Fruit fly (Drosophila melanogaster): ENCODE measurements around the gene TfIIFalpha.
A peak's percentile ranks its signal among the peaks of the same experiment; 100 is the strongest.

TfIIFalpha gene

dm6 chr3R:6353624-6354352, 26.5 kb upstream of the TfIIFalpha start (continued):
- TF ChIP-seq HHEX (GFP tag; optimal IDR thresholded peaks at IDR 0.05): peak; percentile 69
- TF ChIP-seq dm (GFP tag; optimal IDR thresholded peaks at IDR 0.05): peak; percentile 49
- TF ChIP-seq Eip74EF (GFP tag; optimal IDR thresholded peaks at IDR 0.05): peak in 1 of 2 experiments; percentile 82
- peak; percentile 42 for TF ChIP-seq CG13123 (GFP tag; optimal IDR thresholded peaks at IDR 0.05)
- no peak for TF ChIP-seq ac (GFP tag; optimal IDR thresholded peaks at IDR 0.05)
- TF ChIP-seq C15 (GFP tag; IDR thresholded peaks at IDR 0.05): 0 out of 3 replicates have a peak, but pooled peaks have one; percentile 16
- peak; percentile 48 for TF ChIP-seq CG8944 (GFP tag; optimal IDR thresholded peaks at IDR 0.05)
- peak; percentile 59; the same call in 1 of the 3 replicates for TF ChIP-seq CG14050 (GFP tag; IDR thresholded peaks at IDR 0.05)
- no peak; the same call in none of the 2 replicates for TF ChIP-seq CG3847 (GFP tag; IDR thresholded peaks at IDR 0.05)
- TF ChIP-seq Lhr (GFP tag; optimal IDR thresholded peaks at IDR 0.05): peak; percentile 30
- TF ChIP-seq CG17802 (tag; optimal IDR thresholded peaks at IDR 0.05): peak; percentile 28
- TF ChIP-seq D (optimal IDR thresholded peaks at IDR 0.05): no peak
- peak; percentile 80 for TF ChIP-seq D (GFP tag; optimal IDR thresholded peaks at IDR 0.05)
- TF ChIP-seq exex (tag; optimal IDR thresholded peaks at IDR 0.05): no peak
- peak in 1 of 2 experiments; percentile 37 for TF ChIP-seq crp (GFP tag; optimal IDR thresholded peaks at IDR 0.05)
- peak; percentile 72 for TF ChIP-seq CG18476 (GFP tag; optimal IDR thresholded peaks at IDR 0.05)
- TF ChIP-seq CG10462 (GFP tag; optimal IDR thresholded peaks at IDR 0.05): peak; percentile 69
- TF ChIP-seq salm (tag; optimal IDR thresholded peaks at IDR 0.05): peak; percentile 55
- TF ChIP-seq org-1 (GFP tag; optimal IDR thresholded peaks at IDR 0.05): peak; percentile 75
- TF ChIP-seq CG3838 (GFP tag; optimal IDR thresholded peaks at IDR 0.05): peak; percentile 79
- no peak for TF ChIP-seq aop (GFP tag; IDR thresholded peaks at IDR 0.05)
- no peak for TF ChIP-seq tll (GFP tag; optimal IDR thresholded peaks at IDR 0.05)
- peak; percentile 24 for TF ChIP-seq CG3065 (GFP tag; optimal IDR thresholded peaks at IDR 0.05)
- TF ChIP-seq gfzf (GFP tag; optimal IDR thresholded peaks at IDR 0.05): no peak
- peak; percentile 78 for TF ChIP-seq jing (GFP tag; optimal IDR thresholded peaks at IDR 0.05)
- 0 out of 2 replicates have a peak, but pooled peaks have one; percentile 10 for TF ChIP-seq CG1024 (GFP tag; IDR thresholded peaks at IDR 0.05)
- no peak for TF ChIP-seq pan (optimal IDR thresholded peaks at IDR 0.05)
- TF ChIP-seq pan (GFP tag; optimal IDR thresholded peaks at IDR 0.05 in 1 of 2, IDR thresholded peaks at IDR 0.05 in 1 of 2): peak in 1 of 2 experiments; percentile 70
- TF ChIP-seq wdn (GFP tag; IDR thresholded peaks at IDR 0.05): no peak
- peak; percentile 67 for TF ChIP-seq CG6254 (GFP tag; optimal IDR thresholded peaks at IDR 0.05)
- TF ChIP-seq CG12104 (GFP tag; optimal IDR thresholded peaks at IDR 0.05): peak; percentile 75
- peak; percentile 72 for TF ChIP-seq ATbp (GFP tag; optimal IDR thresholded peaks at IDR 0.05)
- TF ChIP-seq Dip2 (GFP tag; IDR thresholded peaks at IDR 0.05): no peak
- TF ChIP-seq CG15269 (tag; optimal IDR thresholded peaks at IDR 0.05): no peak
- no peak for TF ChIP-seq h (optimal IDR thresholded peaks at IDR 0.05)
- peak; percentile 73 for TF ChIP-seq stc (GFP tag; IDR thresholded peaks at IDR 0.05)
- 0 out of 2 replicates have a peak, but pooled peaks have one; percentile 36 for TF ChIP-seq Rx (GFP tag; IDR thresholded peaks at IDR 0.05)
- TF ChIP-seq CG12659 (GFP tag; optimal IDR thresholded peaks at IDR 0.05): peak; percentile 89
- TF ChIP-seq ash1 (GFP tag; optimal IDR thresholded peaks at IDR 0.05): no peak
- TF ChIP-seq CG7745 (tag; optimal IDR thresholded peaks at IDR 0.05): no peak
- no peak for TF ChIP-seq B-H2 (GFP tag; optimal IDR thresholded peaks at IDR 0.05)
- TF ChIP-seq CG30403 (GFP tag; optimal IDR thresholded peaks at IDR 0.05): peak; percentile 86
- TF ChIP-seq CG11560 (tag; IDR thresholded peaks at IDR 0.05): no peak
- peak; percentile 86 for TF ChIP-seq CG10209 (GFP tag; optimal IDR thresholded peaks at IDR 0.05)
- no peak for TF ChIP-seq pzg (GFP tag; optimal IDR thresholded peaks at IDR 0.05)
- TF ChIP-seq CG10979 (tag; optimal IDR thresholded peaks at IDR 0.05): peak; percentile 83
- TF ChIP-seq CG18262 (tag; optimal IDR thresholded peaks at IDR 0.05): peak; percentile 92
- TF ChIP-seq en (GFP tag; optimal IDR thresholded peaks at IDR 0.05): peak; percentile 64
- peak; percentile 14 for TF ChIP-seq slou (GFP tag; optimal IDR thresholded peaks at IDR 0.05)

All from whole organism, embryonic.